Worm (Caenorhabditis elegans): Measurements from ENCODE around the gene panl-3.
A peak's percentile ranks its signal among the peaks of the same experiment; 100 is the strongest.
"Not testable (repeated sequence)": the region's sequence is repeated elsewhere in the genome, so short reads cannot be mapped to it uniquely, and the experiment has no call there.

ce11 chrIII:9849111-9849510 is 30.3 kb downstream of the panl-3 start:
- TF ChIP-seq zip-2 (tag; optimal IDR thresholded peaks at IDR 0.05); unc-39 (tag; optimal IDR thresholded peaks at IDR 0.05); pha-4 (tag; optimal IDR thresholded peaks at IDR 0.05); nhr-28 (tag; optimal IDR thresholded peaks at IDR 0.05); ama-1 (optimal IDR thresholded peaks at IDR 0.05); lin-13 (GFP tag; optimal IDR thresholded peaks at IDR 0.05); nhr-77 (tag; optimal IDR thresholded peaks at IDR 0.05): not testable (repeated sequence)
- peak; percentile 60; the same call in 1 of the 2 replicates for TF ChIP-seq pha-4 (GFP tag; IDR thresholded peaks at IDR 0.05)
- TF ChIP-seq ctbp-1 (GFP tag; IDR thresholded peaks at IDR 0.05): peak; percentile 34; the same call in 1 of the 2 replicates
- peak; percentile 59; the same call in 1 of the 2 replicates for TF ChIP-seq D1046.2 (GFP tag; IDR thresholded peaks at IDR 0.05)
- TF ChIP-seq F26F4.8 (GFP tag; conservative IDR thresholded peaks at IDR 0.05): peak; percentile 54; the same call in 1 of the 2 replicates
